Worm (Caenorhabditis elegans) whole organism, L4 larva: Measurements from ENCODE around the gene mics-1.

Source experiments
- F10B5.3 ChIP-seq: sonication (generic microtip); optimal IDR thresholded peaks from 2 replicates; lab custom pipeline; 2016; ENCODE audit warnings: mild to moderate bottlenecking, missing genetic modification characterization, missing compliant biosample characterization
- R02D3.7 ChIP-seq: fragments of 150-350 bp; sonication (generic microtip); optimal IDR thresholded peaks from 3 replicates; lab custom pipeline; 2014; ENCODE audit warnings: missing biosample characterization, missing genetic modification characterization
- T26A8.4 ChIP-seq: fragments of 200-800 bp; sonication (Bioruptor generic); IDR thresholded peaks from 2 replicates; pipeline ENCODE4 v1.3.6; 2022; ENCODE audit warnings: missing genetic modification characterization, missing compliant biosample characterization
- aha-1 ChIP-seq: fragments of 150-350 bp; peaks from one replicate; lab custom pipeline; 2014; ENCODE audit warnings: missing biosample characterization, missing genetic modification characterization
- arid-1 ChIP-seq: fragments of 200-800 bp; sonication (Bioruptor generic); conservative IDR thresholded peaks from 2 replicates; pipeline ENCODE4 v1.3.6; 2022; ENCODE audit warnings: missing genetic modification reagents, missing genetic modification characterization, missing compliant biosample characterization
- attf-4 ChIP-seq: sonication (generic microtip); optimal IDR thresholded peaks from 3 replicates; lab custom pipeline; 2017; ENCODE audit warnings: missing biosample characterization, missing genetic modification characterization
- ceh-28 ChIP-seq: fragments of 150-350 bp; optimal IDR thresholded peaks from 2 replicates; lab custom pipeline; 2014; ENCODE audit warnings: missing biosample characterization, missing genetic modification reagents, missing genetic modification characterization
- ceh-82 ChIP-seq: sonication (generic microtip); optimal IDR thresholded peaks from 2 replicates; lab custom pipeline; 2017; ENCODE audit warnings: missing biosample characterization, missing genetic modification characterization
- cey-2 ChIP-seq: sonication (generic microtip); optimal IDR thresholded peaks from 3 replicates; lab custom pipeline; 2017; ENCODE audit warnings: missing genetic modification characterization, mild to moderate bottlenecking, missing compliant biosample characterization, antibody characterized with exemption, borderline replicate concordance; ENCODE audit not compliant: insufficient read depth
- egl-27 ChIP-seq: sonication (generic microtip); optimal IDR thresholded peaks from 3 replicates; lab custom pipeline; 2017; ENCODE audit warnings: missing biosample characterization, missing genetic modification reagents, missing genetic modification characterization
- fkh-10 ChIP-seq: fragments of 150-350 bp; optimal IDR thresholded peaks from 2 replicates; lab custom pipeline; 2014; ENCODE audit warnings: missing biosample characterization, missing genetic modification reagents, missing genetic modification characterization
- fos-1 ChIP-seq: fragments of 150-350 bp; optimal IDR thresholded peaks from 2 replicates; lab custom pipeline; 2014; ENCODE audit warnings: missing biosample characterization, missing genetic modification characterization
- hlh-30 ChIP-seq: sonication (generic microtip); optimal IDR thresholded peaks from 2 replicates; lab custom pipeline; 2017; ENCODE audit warnings: antibody characterized with exemption, mild to moderate bottlenecking, missing genetic modification characterization, missing compliant biosample characterization; ENCODE audit not compliant: insufficient read depth
- jun-1 ChIP-seq: fragments of 150-350 bp; optimal IDR thresholded peaks from 2 replicates; lab custom pipeline; 2014; ENCODE audit warnings: missing biosample characterization, missing genetic modification reagents, missing genetic modification characterization
- lin-13 ChIP-seq: fragments of 150-350 bp; optimal IDR thresholded peaks from 2 replicates; lab custom pipeline; 2014; ENCODE audit warnings: missing biosample characterization, missing genetic modification reagents, missing genetic modification characterization
- lin-39 ChIP-seq: fragments of 150-350 bp; optimal IDR thresholded peaks from 2 replicates; lab custom pipeline; 2014; ENCODE audit warnings: missing biosample characterization, missing genetic modification reagents, missing genetic modification characterization
- lsy-2 ChIP-seq, 2 experiments: fragments of 150-350 bp in 1 of 2; sonication (generic microtip) in 1 of 2; optimal IDR thresholded peaks; 2 replicates each; lab custom pipeline; 2014 to 2017; ENCODE audit warnings: missing biosample characterization in 2 of 2, missing genetic modification characterization in 2 of 2
- madf-5 ChIP-seq, 2 experiments: fragments of 200-800 bp; sonication (Bioruptor generic); IDR thresholded peaks; 2 replicates each; pipeline ENCODE4 v1.3.6; 2022; ENCODE audit warnings: missing compliant biosample characterization in 2 of 2, missing genetic modification characterization in 2 of 2
- mep-1 ChIP-seq: fragments of 150-350 bp; sonication (generic microtip); optimal IDR thresholded peaks from 3 replicates; lab custom pipeline; 2014; ENCODE audit warnings: missing biosample characterization, missing genetic modification characterization
- mxl-3 ChIP-seq: fragments of 200-800 bp; sonication (Bioruptor generic); optimal IDR thresholded peaks from 2 replicates; lab custom pipeline; 2018; ENCODE audit warnings: mild to moderate bottlenecking, missing genetic modification characterization, missing compliant biosample characterization
- nhr-10 ChIP-seq: fragments of 150-350 bp; optimal IDR thresholded peaks from 2 replicates; lab custom pipeline; 2014; ENCODE audit warnings: missing biosample characterization, missing genetic modification characterization
- nhr-111 ChIP-seq: fragments of 200-800 bp; sonication (Bioruptor generic); optimal IDR thresholded peaks from 2 replicates; lab custom pipeline; 2018; ENCODE audit warnings: mild to moderate bottlenecking, missing genetic modification characterization, missing compliant biosample characterization
- nhr-25 ChIP-seq: sonication (generic microtip); optimal IDR thresholded peaks from 2 replicates; lab custom pipeline; 2017; ENCODE audit warnings: missing genetic modification characterization, mild to moderate bottlenecking, missing compliant biosample characterization, antibody characterized with exemption, moderate library complexity, borderline replicate concordance; ENCODE audit not compliant: insufficient read depth
- nhr-28 ChIP-seq: fragments of 150-350 bp; optimal IDR thresholded peaks from 2 replicates; lab custom pipeline; 2014; ENCODE audit warnings: missing biosample characterization, missing genetic modification characterization
- nhr-6 ChIP-seq: fragments of 150-350 bp; optimal IDR thresholded peaks from 2 replicates; lab custom pipeline; 2014; ENCODE audit warnings: missing biosample characterization, missing genetic modification characterization
- php-3 ChIP-seq: fragments of 200-800 bp; sonication (Bioruptor generic); IDR thresholded peaks from 2 replicates; pipeline ENCODE4 v1.3.6; 2022; ENCODE audit warnings: missing genetic modification reagents, missing genetic modification characterization, missing compliant biosample characterization
- sdz-12 ChIP-seq: fragments of 200-800 bp; sonication (Bioruptor generic); optimal IDR thresholded peaks from 2 replicates; lab custom pipeline; 2018; ENCODE audit warnings: mild to moderate bottlenecking, missing genetic modification characterization, missing compliant biosample characterization
- snpc-1.2 ChIP-seq: fragments of 200-800 bp; sonication (Bioruptor generic); IDR thresholded peaks from 2 replicates; pipeline ENCODE4 v1.3.6; 2022; ENCODE audit warnings: missing genetic modification reagents, missing genetic modification characterization, missing compliant biosample characterization
- snpc-4 ChIP-seq: fragments of 150-350 bp; optimal IDR thresholded peaks from 2 replicates; lab custom pipeline; 2014; ENCODE audit warnings: missing biosample characterization, missing genetic modification characterization
- spr-3 ChIP-seq: fragments of 200-800 bp; sonication (Bioruptor generic); optimal IDR thresholded peaks from 2 replicates; lab custom pipeline; 2018; ENCODE audit warnings: mild to moderate bottlenecking, missing genetic modification characterization, missing compliant biosample characterization
- tra-1 ChIP-seq: fragments of 200-800 bp; sonication (Bioruptor generic); IDR thresholded peaks from 2 replicates; pipeline ENCODE4 v1.3.6; 2022; ENCODE audit warnings: missing genetic modification reagents, missing genetic modification characterization, missing compliant biosample characterization
- unc-62 ChIP-seq, 3 experiments: fragments of 150-350 bp in 1 of 3; sonication (generic microtip); optimal IDR thresholded peaks in 2 of 3; peaks in 1 of 3; 1 replicate in 1 of 3; 2 replicates in 2 of 3; lab custom pipeline; 2014 to 2017; ENCODE audit warnings: missing biosample characterization in 3 of 3, missing genetic modification characterization in 3 of 3, missing genetic modification reagents in 3 of 3, missing genotype in 1 of 3
- vab-7 ChIP-seq: fragments of 200-800 bp; sonication (Bioruptor generic); IDR thresholded peaks from 2 replicates; pipeline ENCODE4 v1.3.6; 2022; ENCODE audit warnings: missing genetic modification reagents, missing genetic modification characterization, missing compliant biosample characterization
- zfp-2 ChIP-seq: sonication (generic microtip); optimal IDR thresholded peaks from 2 replicates; lab custom pipeline; 2016; ENCODE audit warnings: mild to moderate bottlenecking, missing genetic modification characterization, missing compliant biosample characterization
- ztf-11 ChIP-seq: fragments of 150-350 bp; optimal IDR thresholded peaks from 2 replicates; lab custom pipeline; 2014; ENCODE audit warnings: missing biosample characterization, missing genetic modification characterization
- ztf-7 ChIP-seq: fragments of 150-350 bp; optimal IDR thresholded peaks from 2 replicates; lab custom pipeline; 2014; ENCODE audit warnings: missing biosample characterization, missing genetic modification characterization

mics-1 gene

ce11 chrV:10535325-10535724 is 42.8 kb downstream of the mics-1 start (continued):
- TF ChIP-seq lsy-2 (tag; optimal IDR thresholded peaks at IDR 0.05; lab: Kevin White, UChicago) (peak in 1 of 2 experiments; percentile 48), jun-1 (tag; lab: Kevin White, UChicago) (no peak), nhr-10 (tag; lab: Kevin White, UChicago) (no peak), unc-62 (GFP tag; optimal IDR thresholded peaks at IDR 0.05 in 1 of 2; lab: Kevin White, UChicago) (no peak), unc-62 (tag; optimal IDR thresholded peaks at IDR 0.05; lab: Kevin White, UChicago) (no peak), spr-3 (no peak), mxl-3 (GFP tag; lab: Kevin White, UChicago) (peak; percentile 19), T26A8.4 (GFP tag; lab: Robert Waterston, UW) (no peak), ceh-82 (tag; lab: Kevin White, UChicago) (no peak)

DNA sequence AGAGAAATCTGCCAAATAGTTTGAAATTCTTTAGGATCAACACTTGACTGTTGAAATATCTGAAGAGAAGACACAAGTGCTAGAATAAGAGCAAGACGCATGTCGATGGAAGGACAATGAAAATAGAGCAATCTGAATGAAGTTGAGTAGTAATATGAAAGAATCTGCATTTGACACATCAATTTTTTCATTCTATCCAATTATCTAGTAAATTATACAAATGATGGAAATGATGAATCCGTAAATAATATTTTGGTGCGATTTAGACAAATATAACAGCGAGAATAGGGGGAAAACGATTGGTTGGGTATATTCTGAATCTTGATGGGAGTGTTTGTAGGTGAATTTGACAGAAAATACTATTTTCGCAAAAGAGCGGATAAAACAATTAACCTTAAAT is 45.4 kb downstream of the mics-1 start, which contains the start of gene txt-10:
txt-10 (minus strand) TSS at position 101 of the 400 bp plus-strand sequence.
- no peak for TF ChIP-seq zfp-2 (tag; lab: Kevin White, UChicago)
- peak; percentile 34 for TF ChIP-seq aha-1 (tag; lab: Kevin White, UChicago)
- no peak for TF ChIP-seq fos-1 (tag; lab: Kevin White, UChicago)
- TF ChIP-seq snpc-1.2 (GFP tag; lab: Robert Waterston, UW) = no peak
- TF ChIP-seq unc-62 (GFP tag; optimal IDR thresholded peaks at IDR 0.05 in 1 of 2; lab: Kevin White, UChicago) = peak in 1 of 2 experiments; percentile 88
- TF ChIP-seq unc-62 (tag; optimal IDR thresholded peaks at IDR 0.05; lab: Kevin White, UChicago) = no peak
- no peak for TF ChIP-seq tra-1 (GFP tag; lab: Robert Waterston, UW)
- TF ChIP-seq nhr-111 (GFP tag; lab: Kevin White, UChicago) = no peak
- TF ChIP-seq vab-7 (GFP tag; lab: Robert Waterston, UW) = no peak
- TF ChIP-seq mep-1 (tag; lab: Kevin White, UChicago) = peak; percentile 9
- TF ChIP-seq nhr-25 (tag; lab: Kevin White, UChicago) = no peak
- TF ChIP-seq fkh-10 (GFP tag; lab: Kevin White, UChicago) = no peak

- TF ChIP-seq nhr-6 (tag; lab: Kevin White, UChicago) (no peak), nhr-28 (tag; lab: Kevin White, UChicago) (peak; percentile 31), aha-1 (tag; lab: Kevin White, UChicago) (peak; percentile 90)
These were observed 48.5 kb downstream of the mics-1 start for ce11 chrV:10529600-10529999.

- TF ChIP-seq ceh-28 (tag; lab: Kevin White, UChicago) = no peak
- no peak for TF ChIP-seq ztf-7 (tag; lab: Kevin White, UChicago)
- TF ChIP-seq sdz-12 (GFP tag; lab: Kevin White, UChicago) = no peak
- TF ChIP-seq ztf-11 = no peak
- no peak for TF ChIP-seq lin-13 (GFP tag; lab: Kevin White, UChicago)
- no peak for TF ChIP-seq egl-27
- no peak for TF ChIP-seq F10B5.3 (tag; lab: Kevin White, UChicago)
- TF ChIP-seq hlh-30 (tag; lab: Kevin White, UChicago) = no peak
- no peak for TF ChIP-seq lsy-2 (tag; optimal IDR thresholded peaks at IDR 0.05; lab: Kevin White, UChicago)
- no peak for TF ChIP-seq attf-4
- no peak for TF ChIP-seq lin-39 (tag; lab: Kevin White, UChicago)
- TF ChIP-seq R02D3.7 (tag; lab: Kevin White, UChicago) = no peak
- TF ChIP-seq snpc-4 (tag; lab: Kevin White, UChicago) = no peak
- no peak for TF ChIP-seq arid-1 (GFP tag; lab: Robert Waterston, UW)
- TF ChIP-seq cey-2 (tag; lab: Kevin White, UChicago) = no peak
- TF ChIP-seq madf-5 (GFP tag; IDR thresholded peaks at IDR 0.05; lab: Robert Waterston, UW) = no peak
- no peak for TF ChIP-seq php-3 (GFP tag; lab: Robert Waterston, UW)
- TF ChIP-seq, all 104 proteins: peak for 0
These were observed 49.6 kb downstream of the mics-1 start, which contains the start of gene F25D1.3 for ce11 chrV:10528500-10528899. Gene F25D1.3 (plus strand): TSS chrV:10528724.
